Fruit fly (Drosophila melanogaster): ENCODE results near the gene Rim2.

DNA sequence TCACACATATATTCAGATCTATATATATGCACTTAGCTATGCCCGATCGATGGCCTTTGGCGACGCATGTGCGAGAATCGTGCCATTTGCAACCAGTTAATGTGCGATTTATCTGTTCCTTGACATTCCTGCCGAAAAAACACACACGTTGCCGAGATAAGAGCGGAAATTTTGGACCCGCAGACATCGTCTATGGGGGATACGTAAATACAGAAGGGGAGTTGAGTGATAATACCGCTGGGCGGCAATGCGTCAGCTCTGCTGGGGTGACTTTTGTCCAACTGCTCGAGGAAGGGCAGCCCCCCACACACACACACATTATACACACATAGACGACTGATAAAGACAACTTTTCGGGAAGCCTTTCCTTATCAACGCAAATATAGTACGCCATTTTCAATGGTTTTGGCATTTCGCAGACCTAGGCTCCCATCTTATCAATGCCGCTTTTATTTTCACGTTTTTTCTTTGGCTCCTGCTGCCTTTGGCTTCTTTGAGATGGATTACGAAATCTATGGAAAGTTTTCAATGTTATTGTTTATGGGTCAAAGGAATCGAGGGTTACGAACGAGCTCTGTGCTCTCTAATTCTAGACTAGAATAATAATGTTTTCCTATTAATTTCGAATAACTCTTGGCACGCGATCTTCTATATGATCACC is 3.2 kb downstream of the Rim2 start:
- TF ChIP-seq insv (optimal IDR thresholded peaks at IDR 0.05) (no peak), ttk (optimal IDR thresholded peaks at IDR 0.05) (no peak), h (optimal IDR thresholded peaks at IDR 0.05) (no peak)
